Worm (Caenorhabditis elegans) whole organism, L1 larva: ENCODE data around the gene arl-8.

Experiments
- aha-1 ChIP-seq: fragments of 150-350 bp; optimal IDR thresholded peaks from 2 replicates; lab custom pipeline; 2014; ENCODE audit warnings: missing biosample characterization, missing genetic modification characterization
- elt-2 ChIP-seq: sonication (generic microtip); optimal IDR thresholded peaks from 2 replicates; lab custom pipeline; 2016; ENCODE audit warnings: missing genetic modification characterization, mild to moderate bottlenecking, inconsistent platforms, missing compliant biosample characterization, missing genetic modification reagents
- ets-5 ChIP-seq: fragments of 200-800 bp; sonication (Bioruptor generic); IDR thresholded peaks from 2 replicates; pipeline ENCODE4 v1.3.6; 2022; ENCODE audit warnings: missing genetic modification characterization, missing compliant biosample characterization
- fkh-10 ChIP-seq: sonication (generic microtip); optimal IDR thresholded peaks from 2 replicates; lab custom pipeline; 2017; ENCODE audit warnings: missing biosample characterization, missing genetic modification reagents, missing genetic modification characterization
- mep-1 ChIP-seq: fragments of 150-350 bp; optimal IDR thresholded peaks from 2 replicates; lab custom pipeline; 2014; ENCODE audit warnings: missing biosample characterization, missing genetic modification characterization
- nhr-237 ChIP-seq: fragments of 150-350 bp; optimal IDR thresholded peaks from 2 replicates; lab custom pipeline; 2014; ENCODE audit warnings: missing biosample characterization, missing genetic modification characterization
- pag-3 ChIP-seq: sonication (generic microtip); optimal IDR thresholded peaks from 2 replicates; lab custom pipeline; 2017; ENCODE audit warnings: missing genetic modification characterization, mild to moderate bottlenecking, missing compliant biosample characterization, antibody characterized with exemption, borderline replicate concordance; ENCODE audit not compliant: insufficient read depth
- pqm-1 ChIP-seq: sonication (generic microtip); optimal IDR thresholded peaks from 3 replicates; lab custom pipeline; 2017; ENCODE audit warnings: missing biosample characterization, missing genetic modification characterization
- unc-62 ChIP-seq: fragments of 150-350 bp; optimal IDR thresholded peaks from 2 replicates; lab custom pipeline; 2014; ENCODE audit warnings: missing biosample characterization, missing genetic modification reagents, missing genetic modification characterization

ce11 chrIV:14833537-14833936 is 35.6 kb downstream of the arl-8 start:
- TF ChIP-seq ets-5 (no peak), unc-62 (GFP tag; lab: Kevin White, UChicago) (no peak), pqm-1 (tag; lab: Kevin White, UChicago) (no peak), fkh-10 (no peak), pag-3 (tag; lab: Kevin White, UChicago) (no peak), elt-2 (tag; lab: Kevin White, UChicago) (no peak), nhr-237 (tag; lab: Kevin White, UChicago) (no peak), mep-1 (tag; lab: Kevin White, UChicago) (peak; percentile 34), aha-1 (tag; lab: Kevin White, UChicago) (no peak)
